Worm (Caenorhabditis elegans) whole organism, dauer: ENCODE data around the gene dep-1.

ENCODE experiments used
- unc-62 ChIP-seq: sonication (generic microtip); optimal IDR thresholded peaks from 2 replicates; lab custom pipeline; 2017; ENCODE audit warnings: missing biosample characterization, missing genetic modification reagents, missing genetic modification characterization

The dep-1 gene

ce11 chrII:9033034-9033433, 13.4 kb upstream of the dep-1 start:
- TF ChIP-seq unc-62 (GFP tag; lab: Kevin White, UChicago) = no peak

DNA sequence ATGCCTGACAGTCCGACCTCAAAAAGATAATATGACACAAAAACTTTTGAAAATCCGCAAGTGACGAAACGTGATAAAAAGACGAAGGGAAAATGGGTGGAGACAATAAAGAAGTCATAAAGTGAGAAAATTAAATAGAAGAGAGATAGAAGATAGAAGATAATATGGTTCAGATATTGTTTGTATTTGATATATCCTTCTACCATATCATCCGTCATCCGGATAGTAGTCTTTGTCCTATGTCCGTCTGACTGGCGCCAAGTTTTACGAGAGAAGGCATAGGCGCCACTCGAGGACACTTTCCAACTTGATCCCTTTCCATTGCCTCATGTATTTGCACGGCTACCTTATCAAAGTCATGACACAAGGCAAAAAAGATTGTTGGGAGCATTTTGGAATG, 12.3 kb upstream of the dep-1 start:
- no peak for TF ChIP-seq unc-62 (GFP tag; lab: Kevin White, UChicago)

DNA sequence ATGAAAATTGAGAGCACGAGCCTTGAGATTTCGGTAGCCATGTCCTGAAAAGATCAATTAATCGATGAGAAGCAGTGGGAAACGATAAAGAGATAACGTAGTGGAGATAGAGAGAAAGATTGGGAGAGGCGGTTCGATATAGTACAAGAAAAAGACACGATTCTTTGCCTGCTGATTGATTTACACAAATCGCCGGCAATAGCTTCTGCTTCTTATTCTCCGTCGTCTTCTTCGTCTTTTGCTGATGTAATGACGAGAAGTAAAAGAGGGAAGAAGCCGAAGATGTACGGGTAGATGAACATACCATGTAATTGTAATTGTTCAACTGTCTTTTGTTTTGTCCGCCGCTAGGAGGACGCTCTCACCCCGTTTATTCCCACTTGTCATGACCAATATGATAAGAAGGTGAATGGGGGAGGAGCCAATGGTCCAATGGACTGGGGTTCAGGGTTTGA, 9.6 kb upstream of the dep-1 start, which contains the start of gene F37B12.1:
TSS of gene F37B12.1 (minus strand) at position 51 of the 455 bp plus-strand sequence.
- no peak for TF ChIP-seq unc-62 (GFP tag; lab: Kevin White, UChicago)

- no peak for TF ChIP-seq unc-62 (GFP tag; lab: Kevin White, UChicago)
These were observed 8.5 kb upstream of the dep-1 start for ce11 chrII:9028096-9028495.

- TF ChIP-seq unc-62 (GFP tag; lab: Kevin White, UChicago) = no peak
These were observed 6.8 kb upstream of the dep-1 start for ce11 chrII:9026348-9026747.

DNA sequence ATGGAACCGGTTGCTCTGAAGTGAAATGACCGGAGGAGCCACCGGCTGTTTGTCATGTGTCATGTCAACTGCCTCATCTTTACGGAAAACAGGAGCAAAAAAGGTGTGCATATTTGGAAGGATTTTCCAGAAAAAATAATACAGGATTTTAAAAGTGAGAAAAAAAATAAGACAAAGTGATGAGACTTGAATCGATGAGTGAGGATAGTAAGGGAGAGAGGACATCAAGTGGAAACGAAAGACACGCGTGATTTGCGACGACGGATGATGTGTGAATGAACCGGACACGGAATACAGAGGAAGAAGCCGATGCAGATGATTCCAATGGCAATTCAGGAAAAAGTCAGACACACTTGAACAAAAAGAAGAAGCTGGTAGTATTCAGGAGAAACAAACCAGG, 4.7 kb upstream of the dep-1 start:
- TF ChIP-seq unc-62 (GFP tag; lab: Kevin White, UChicago) = no peak

ce11 chrII:9021625-9022024, 2.0 kb upstream of the dep-1 start:
- no peak for TF ChIP-seq unc-62 (GFP tag; lab: Kevin White, UChicago)

DNA sequence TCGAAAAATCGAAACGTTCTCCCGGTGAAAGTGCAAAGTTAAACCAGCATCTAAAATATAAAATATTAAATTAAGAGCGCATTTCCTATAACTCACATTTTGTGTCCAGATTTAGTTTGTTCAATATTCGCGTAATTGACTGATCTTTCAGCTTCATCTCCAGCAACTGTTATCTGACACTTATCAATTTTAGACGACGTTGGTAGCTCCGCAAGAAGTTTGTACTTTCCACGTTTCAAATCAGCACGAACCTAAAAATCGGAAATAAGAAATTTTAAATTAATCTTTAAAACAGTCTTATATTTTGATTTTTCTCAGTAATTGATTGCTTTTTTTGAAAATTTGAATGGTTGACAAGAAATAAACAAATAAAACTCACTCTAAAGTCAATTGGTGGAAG, 2.0 kb downstream of the dep-1 start:
- no peak for TF ChIP-seq unc-62 (GFP tag; lab: Kevin White, UChicago)

- no peak for TF ChIP-seq unc-62 (GFP tag; lab: Kevin White, UChicago)
These were observed 4.6 kb downstream of the dep-1 start for ce11 chrII:9014877-9015505.

- TF ChIP-seq unc-62 (GFP tag; lab: Kevin White, UChicago) = no peak
These were observed 5.4 kb downstream of the dep-1 start for ce11 chrII:9014188-9014587.

- TF ChIP-seq unc-62 (GFP tag; lab: Kevin White, UChicago) = no peak
These were observed 6.3 kb downstream of the dep-1 start for ce11 chrII:9013341-9013740.

- TF ChIP-seq unc-62 (GFP tag; lab: Kevin White, UChicago) = no peak
These were observed 8.9 kb downstream of the dep-1 start for ce11 chrII:9010708-9011107.

- TF ChIP-seq unc-62 (GFP tag; lab: Kevin White, UChicago) = no peak
These were observed 9.5 kb downstream of the dep-1 start for ce11 chrII:9009976-9010702.

DNA sequence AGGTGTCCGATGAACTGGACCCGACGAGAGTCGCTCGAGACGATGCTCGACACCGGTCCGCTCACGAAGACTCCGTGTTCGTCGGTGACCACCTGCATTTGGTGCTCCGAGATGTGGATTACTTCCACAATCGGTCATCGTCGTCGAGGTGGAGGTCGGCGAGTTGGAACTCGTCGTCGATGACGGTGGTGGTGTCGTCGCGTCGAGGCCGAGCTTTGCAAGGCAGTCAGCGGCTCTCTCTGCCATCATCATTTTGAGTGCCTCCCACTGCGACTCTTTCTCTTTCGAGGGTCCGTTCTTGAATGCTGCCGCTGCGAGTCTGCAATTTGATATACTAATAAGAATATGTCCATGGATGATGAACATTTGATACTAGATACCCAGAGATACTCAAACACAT, 11.9 kb downstream of the dep-1 start:
- TF ChIP-seq unc-62 (GFP tag; lab: Kevin White, UChicago) = no peak

DNA sequence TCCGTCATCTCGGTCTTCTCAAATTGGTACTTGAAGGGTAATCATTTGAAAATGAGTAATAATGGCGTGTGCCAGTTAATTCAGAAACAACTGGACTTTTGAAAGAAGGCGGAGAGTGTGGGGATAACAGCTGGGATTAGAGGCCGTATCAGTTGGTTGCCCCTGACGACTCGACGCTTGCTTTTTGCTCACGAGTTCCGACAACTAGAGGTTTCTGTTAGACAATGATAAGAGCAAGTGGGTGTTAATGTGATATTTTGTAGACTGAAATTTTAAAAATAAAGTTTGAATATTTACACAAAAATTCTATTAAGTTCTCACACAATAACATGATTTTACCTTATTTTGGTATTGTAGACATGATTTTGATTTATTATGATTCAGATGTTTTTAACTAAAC, 14.5 kb downstream of the dep-1 start, which contains the start of gene F44G4.7:
TSS of gene F44G4.7 (minus strand) at position 101 of the 400 bp plus-strand sequence.
- no peak for TF ChIP-seq unc-62 (GFP tag; lab: Kevin White, UChicago)

DNA sequence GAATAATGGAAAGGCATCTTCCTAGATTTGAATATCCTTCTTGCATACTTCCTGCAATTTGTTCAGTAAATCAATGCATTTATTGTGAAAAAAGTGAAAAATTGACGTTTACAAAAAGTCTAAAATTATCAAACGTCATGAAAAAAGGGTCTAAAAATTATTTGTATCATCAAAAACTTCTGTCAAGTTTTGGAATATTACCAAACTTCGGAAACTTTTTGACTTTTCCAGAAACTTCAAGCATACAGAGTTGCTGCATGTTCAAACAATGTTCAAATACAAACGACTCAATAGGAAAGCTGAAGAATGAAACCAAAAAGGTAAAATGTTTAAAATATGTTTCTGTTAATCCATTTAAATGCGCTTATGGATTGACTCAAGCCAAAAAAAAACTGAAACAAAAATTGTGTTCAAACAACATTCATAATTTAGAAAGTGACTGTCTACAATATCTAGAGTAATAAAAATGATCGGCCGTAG, 17.8 kb downstream of the dep-1 start, which contains the start of gene F44G4.6:
TSS of gene F44G4.6 (minus strand) at position 51 of the 480 bp plus-strand sequence.
- no peak for TF ChIP-seq unc-62 (GFP tag; lab: Kevin White, UChicago)

ce11 chrII:9000331-9000730, 19.3 kb downstream of the dep-1 start, which contains the start of gene F44G4.5:
Gene F44G4.5 (minus strand): TSS chrII:9000431.
- no peak for TF ChIP-seq unc-62 (GFP tag; lab: Kevin White, UChicago)
